Worm (Caenorhabditis elegans) whole organism, L4 larva: ENCODE results near the gene M151.3.

Experiments
- F10B5.3 ChIP-seq: sonication (generic microtip); optimal IDR thresholded peaks from 2 replicates; lab custom pipeline; 2016; ENCODE audit warnings: mild to moderate bottlenecking, missing genetic modification characterization, missing compliant biosample characterization
- F49E8.2 ChIP-seq: sonication (generic microtip); optimal IDR thresholded peaks from 2 replicates; lab custom pipeline; 2016; ENCODE audit warnings: missing compliant biosample characterization, mild to moderate bottlenecking, missing genetic modification characterization, borderline replicate concordance
- R02D3.7 ChIP-seq: fragments of 150-350 bp; sonication (generic microtip); optimal IDR thresholded peaks from 3 replicates; lab custom pipeline; 2014; ENCODE audit warnings: missing biosample characterization, missing genetic modification characterization
- Y5F2A.4 ChIP-seq: fragments of 200-800 bp; sonication (Bioruptor generic); optimal IDR thresholded peaks from 2 replicates; lab custom pipeline; 2018; ENCODE audit warnings: mild to moderate bottlenecking, missing genetic modification characterization, missing compliant biosample characterization
- ZK337.2 ChIP-seq: fragments of 200-800 bp; sonication (Bioruptor generic); IDR thresholded peaks from 2 replicates; pipeline ENCODE4 v1.3.6; 2022; ENCODE audit warnings: missing genetic modification reagents, missing genetic modification characterization, missing compliant biosample characterization
- ZK546.5 ChIP-seq, 2 experiments: sonication (generic microtip); optimal IDR thresholded peaks; 2 replicates each; lab custom pipeline; 2017; ENCODE audit warnings: missing biosample characterization in 2 of 2, missing genetic modification characterization in 2 of 2
- aha-1 ChIP-seq: fragments of 150-350 bp; peaks from one replicate; lab custom pipeline; 2014; ENCODE audit warnings: missing biosample characterization, missing genetic modification characterization
- ceh-20 ChIP-seq: fragments of 200-800 bp; sonication (Bioruptor generic); IDR thresholded peaks from 2 replicates; pipeline ENCODE4 v1.3.6; 2022; ENCODE audit warnings: missing genetic modification reagents, missing genetic modification characterization, missing compliant biosample characterization
- ceh-28 ChIP-seq: fragments of 150-350 bp; optimal IDR thresholded peaks from 2 replicates; lab custom pipeline; 2014; ENCODE audit warnings: missing biosample characterization, missing genetic modification reagents, missing genetic modification characterization
- ceh-32 ChIP-seq: sonication (generic microtip); optimal IDR thresholded peaks from 2 replicates; lab custom pipeline; 2016; ENCODE audit warnings: mild to moderate bottlenecking, missing genetic modification characterization, missing compliant biosample characterization; ENCODE audit not compliant: poor library complexity
- ceh-44 ChIP-seq: fragments of 200-800 bp; sonication (Bioruptor generic); IDR thresholded peaks from 2 replicates; pipeline ENCODE4 v1.3.6; 2022; ENCODE audit warnings: missing genetic modification reagents, missing genetic modification characterization, missing compliant biosample characterization
- cey-2 ChIP-seq: sonication (generic microtip); optimal IDR thresholded peaks from 3 replicates; lab custom pipeline; 2017; ENCODE audit warnings: missing genetic modification characterization, mild to moderate bottlenecking, missing compliant biosample characterization, antibody characterized with exemption, borderline replicate concordance; ENCODE audit not compliant: insufficient read depth
- daf-19 ChIP-seq: fragments of 200-800 bp; sonication (Bioruptor generic); conservative IDR thresholded peaks from 2 replicates; pipeline ENCODE4 v1.3.6; 2022; ENCODE audit warnings: missing genetic modification characterization, missing compliant biosample characterization
- dmd-8 ChIP-seq: fragments of 200-800 bp; sonication (Bioruptor generic); IDR thresholded peaks from 2 replicates; pipeline ENCODE4 v1.3.6; 2022; ENCODE audit warnings: missing genetic modification characterization, missing compliant biosample characterization
- dpl-1 ChIP-seq: fragments of 150-350 bp; optimal IDR thresholded peaks from 2 replicates; lab custom pipeline; 2014; ENCODE audit warnings: missing biosample characterization, missing genetic modification reagents, missing genetic modification characterization
- hlh-11 ChIP-seq: fragments of 200-800 bp; sonication (Bioruptor generic); optimal IDR thresholded peaks from 2 replicates; lab custom pipeline; 2018; ENCODE audit warnings: mild to moderate bottlenecking, missing genetic modification characterization, missing compliant biosample characterization
- jun-1 ChIP-seq: fragments of 150-350 bp; optimal IDR thresholded peaks from 2 replicates; lab custom pipeline; 2014; ENCODE audit warnings: missing biosample characterization, missing genetic modification reagents, missing genetic modification characterization
- lir-3 ChIP-seq: sonication (generic microtip); optimal IDR thresholded peaks from 2 replicates; lab custom pipeline; 2016; ENCODE audit warnings: mild to moderate bottlenecking, missing genetic modification characterization, missing compliant biosample characterization
- madf-5 ChIP-seq, 2 experiments: fragments of 200-800 bp; sonication (Bioruptor generic); IDR thresholded peaks; 2 replicates each; pipeline ENCODE4 v1.3.6; 2022; ENCODE audit warnings: missing compliant biosample characterization in 2 of 2, missing genetic modification characterization in 2 of 2
- mes-2 ChIP-seq: sonication (generic microtip); optimal IDR thresholded peaks from 2 replicates; lab custom pipeline; 2016; ENCODE audit warnings: missing genotype, mild to moderate bottlenecking, missing genetic modification characterization, missing compliant biosample characterization; ENCODE audit not compliant: poor library complexity, severe bottlenecking
- mxl-3 ChIP-seq: fragments of 200-800 bp; sonication (Bioruptor generic); optimal IDR thresholded peaks from 2 replicates; lab custom pipeline; 2018; ENCODE audit warnings: mild to moderate bottlenecking, missing genetic modification characterization, missing compliant biosample characterization
- nhr-25 ChIP-seq: sonication (generic microtip); optimal IDR thresholded peaks from 2 replicates; lab custom pipeline; 2017; ENCODE audit warnings: missing genetic modification characterization, mild to moderate bottlenecking, missing compliant biosample characterization, antibody characterized with exemption, moderate library complexity, borderline replicate concordance; ENCODE audit not compliant: insufficient read depth
- nhr-28 ChIP-seq: fragments of 150-350 bp; optimal IDR thresholded peaks from 2 replicates; lab custom pipeline; 2014; ENCODE audit warnings: missing biosample characterization, missing genetic modification characterization
- nhr-48 ChIP-seq: sonication (generic microtip); optimal IDR thresholded peaks from 2 replicates; lab custom pipeline; 2016; ENCODE audit warnings: mild to moderate bottlenecking, missing genetic modification characterization, missing compliant biosample characterization
- nhr-77 ChIP-seq: fragments of 150-350 bp; optimal IDR thresholded peaks from 2 replicates; lab custom pipeline; 2014; ENCODE audit warnings: missing biosample characterization, missing genetic modification characterization
- pqm-1 ChIP-seq: sonication (generic microtip); optimal IDR thresholded peaks from 2 replicates; lab custom pipeline; 2017; ENCODE audit warnings: missing biosample characterization, missing genetic modification characterization
- skn-1 ChIP-seq: fragments of 150-350 bp; optimal IDR thresholded peaks from 2 replicates; lab custom pipeline; 2014; ENCODE audit warnings: missing biosample characterization, missing genetic modification characterization
- tag-97 ChIP-seq: fragments of 200-800 bp; sonication (Bioruptor generic); IDR thresholded peaks from 2 replicates; pipeline ENCODE4 v1.3.6; 2022; ENCODE audit warnings: missing genetic modification characterization, missing compliant biosample characterization
- tra-1 ChIP-seq: fragments of 200-800 bp; sonication (Bioruptor generic); IDR thresholded peaks from 2 replicates; pipeline ENCODE4 v1.3.6; 2022; ENCODE audit warnings: missing genetic modification reagents, missing genetic modification characterization, missing compliant biosample characterization
- zag-1 ChIP-seq: fragments of 150-350 bp; optimal IDR thresholded peaks from 2 replicates; lab custom pipeline; 2014; ENCODE audit warnings: missing biosample characterization, missing genetic modification characterization
- zfp-2 ChIP-seq: sonication (generic microtip); optimal IDR thresholded peaks from 2 replicates; lab custom pipeline; 2016; ENCODE audit warnings: mild to moderate bottlenecking, missing genetic modification characterization, missing compliant biosample characterization
- zfp-3 ChIP-seq: fragments of 200-800 bp; sonication (Bioruptor generic); conservative IDR thresholded peaks from 2 replicates; pipeline ENCODE4 v1.3.6; 2022; ENCODE audit warnings: missing genetic modification reagents, missing genetic modification characterization, missing compliant biosample characterization
- ztf-11 ChIP-seq: fragments of 150-350 bp; optimal IDR thresholded peaks from 2 replicates; lab custom pipeline; 2014; ENCODE audit warnings: missing biosample characterization, missing genetic modification characterization

Gene M151.3

ce11 chrII:3665181-3665580 lies 38.2 kb downstream of the M151.3 start:
- TF ChIP-seq dpl-1 (GFP tag; lab: Kevin White, UChicago): no peak
- no peak for TF ChIP-seq zfp-2
- no peak for TF ChIP-seq nhr-77 (tag; lab: Kevin White, UChicago)
- TF ChIP-seq Y5F2A.4 (GFP tag; lab: Kevin White, UChicago): no peak
- no peak for TF ChIP-seq F49E8.2 (tag; lab: Kevin White, UChicago)
- TF ChIP-seq nhr-28 (tag; lab: Kevin White, UChicago): no peak
- TF ChIP-seq madf-5 (GFP tag; IDR thresholded peaks at IDR 0.05; lab: Robert Waterston, UW): no peak
- TF ChIP-seq R02D3.7 (tag; lab: Kevin White, UChicago): no peak

DNA sequence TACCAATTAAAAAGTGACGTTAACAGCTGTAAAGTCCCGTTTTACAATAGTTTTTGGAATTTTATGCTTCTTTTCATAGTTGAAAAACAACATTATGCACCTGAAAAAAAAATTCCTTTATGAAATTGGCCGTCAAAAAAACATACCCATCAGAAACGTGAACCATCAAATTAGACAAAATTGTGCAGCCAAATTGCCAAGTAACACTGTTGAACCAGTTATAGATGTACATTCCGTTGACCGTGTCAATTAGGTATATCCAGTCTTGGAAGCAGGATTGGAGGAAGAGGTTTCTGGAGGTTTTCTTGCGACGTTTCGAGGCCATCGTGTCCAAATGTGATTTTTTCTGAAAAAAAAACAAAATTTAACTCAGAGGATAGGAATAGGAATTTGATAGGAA lies 42.3 kb downstream of the M151.3 start, which contains the start of gene srx-97:
TSS of gene srx-97 (minus strand) at position 101 of the 400 bp plus-strand sequence.
- 0 out of 4 replicates have a peak, but pooled peaks of 1 of the 2 experiments have one; percentile 7 for TF ChIP-seq madf-5 (GFP tag; IDR thresholded peaks at IDR 0.05; lab: Robert Waterston, UW)
- no peak for TF ChIP-seq ceh-28 (tag; lab: Kevin White, UChicago)

DNA sequence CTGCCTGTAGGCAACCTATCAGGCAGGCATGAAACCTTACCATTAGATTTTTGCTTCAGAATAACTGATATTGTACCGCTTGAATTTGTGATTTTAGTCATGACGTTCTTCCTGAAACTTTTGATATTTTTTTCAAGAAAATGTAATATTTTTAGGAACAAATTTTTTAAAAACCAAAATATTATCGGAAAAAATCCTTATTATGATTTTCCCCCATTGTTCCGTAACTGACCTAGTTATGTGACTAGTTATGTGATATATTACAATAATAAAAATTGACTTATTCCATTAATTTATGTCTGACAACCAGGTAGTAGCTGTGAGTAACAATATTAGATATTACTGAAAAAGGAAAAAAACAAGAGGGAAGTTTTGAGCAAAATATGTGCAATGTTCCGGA lies 44.0 kb downstream of the M151.3 start, which contains the start of gene srx-98:
TSS of gene srx-98 (minus strand) at position 101 of the 400 bp plus-strand sequence.
- no peak for TF ChIP-seq mxl-3

- TF ChIP-seq tra-1 (GFP tag; lab: Robert Waterston, UW): no peak
- no peak for TF ChIP-seq aha-1
- no peak for TF ChIP-seq zag-1 (tag; lab: Kevin White, UChicago)
- no peak for TF ChIP-seq ztf-11 (tag; lab: Kevin White, UChicago)
- TF ChIP-seq hlh-11 (tag; lab: Kevin White, UChicago): no peak
- no peak for TF ChIP-seq ceh-32
- no peak for TF ChIP-seq skn-1
These were observed 46.5 kb downstream of the M151.3 start, which contains the start of gene sea-1 for ce11 chrII:3673493-3673892. TSS of gene sea-1 (minus strand) at chrII:3673593.

DNA sequence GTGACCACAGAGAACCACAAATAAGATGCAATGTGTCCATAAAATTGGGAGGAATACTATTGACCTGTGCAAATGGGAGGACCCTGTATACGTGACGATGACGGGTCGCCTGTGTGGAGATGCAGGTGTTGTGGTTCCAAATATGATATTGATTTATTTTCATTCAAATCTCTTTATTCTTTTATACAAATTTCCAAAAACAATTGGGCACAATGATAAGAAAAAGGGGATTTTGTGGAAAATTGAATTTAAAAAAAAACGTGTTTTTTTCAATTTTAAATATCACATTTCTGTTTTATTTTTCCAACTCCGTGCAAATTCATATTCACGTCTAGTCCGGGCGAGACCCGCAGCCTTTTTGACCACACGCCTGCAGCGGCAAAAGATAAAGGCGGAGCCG lies 48.2 kb downstream of the M151.3 start, which contains the start of gene F19B10.2:
TSS of gene F19B10.2 (plus strand) at position 301 of the 400 bp plus-strand sequence.
- TF ChIP-seq jun-1 (tag; lab: Kevin White, UChicago) (no peak), pqm-1 (tag; lab: Kevin White, UChicago) (no peak), daf-19 (no peak), tag-97 (GFP tag; lab: Robert Waterston, UW) (no peak), ceh-20 (GFP tag; lab: Robert Waterston, UW) (no peak), cey-2 (tag; lab: Kevin White, UChicago) (no peak), lir-3 (tag; lab: Kevin White, UChicago) (no peak), ceh-44 (no peak), zfp-3 (GFP tag; lab: Robert Waterston, UW) (no peak), R02D3.7 (tag; lab: Kevin White, UChicago) (no peak), mes-2 (tag; lab: Kevin White, UChicago) (no peak), ZK546.5 (tag; optimal IDR thresholded peaks at IDR 0.05; lab: Kevin White, UChicago) (no peak), nhr-48 (tag; lab: Kevin White, UChicago) (no peak), ztf-11 (tag; lab: Kevin White, UChicago) (no peak), ZK337.2 (GFP tag; lab: Robert Waterston, UW) (no peak), nhr-25 (tag; lab: Kevin White, UChicago) (no peak), dmd-8 (GFP tag; lab: Robert Waterston, UW) (no peak), F10B5.3 (no peak)
